Worm (Caenorhabditis elegans) whole organism, L1 larva: ENCODE results near the gene T09F5.1.

ENCODE experiments used
- C04F5.9 ChIP-seq: sonication (generic microtip); optimal IDR thresholded peaks from 2 replicates; lab custom pipeline; 2016; ENCODE audit warnings: missing genetic modification characterization, missing compliant biosample characterization
- C16A3.4 ChIP-seq: fragments of 150-350 bp; optimal IDR thresholded peaks from 2 replicates; lab custom pipeline; 2014; ENCODE audit warnings: missing biosample characterization, missing genetic modification characterization
- C34B4.2 ChIP-seq: sonication (generic microtip); optimal IDR thresholded peaks from 2 replicates; lab custom pipeline; 2017; ENCODE audit warnings: mild to moderate bottlenecking, missing genetic modification characterization, missing compliant biosample characterization
- F16B12.6 ChIP-seq: fragments of 150-350 bp; optimal IDR thresholded peaks from 2 replicates; lab custom pipeline; 2014; ENCODE audit warnings: missing biosample characterization, missing genetic modification characterization
- aha-1 ChIP-seq: fragments of 150-350 bp; optimal IDR thresholded peaks from 2 replicates; lab custom pipeline; 2014; ENCODE audit warnings: missing biosample characterization, missing genetic modification characterization
- aly-2 ChIP-seq: fragments of 150-350 bp; optimal IDR thresholded peaks from 2 replicates; lab custom pipeline; 2014; ENCODE audit warnings: missing biosample characterization, missing genetic modification characterization
- ama-1 ChIP-seq: fragments of 150-350 bp; optimal IDR thresholded peaks from 2 replicates; lab custom pipeline; 2014
- ceh-63 ChIP-seq: fragments of 200-800 bp; sonication (Bioruptor generic); optimal IDR thresholded peaks from 2 replicates; lab custom pipeline; 2018; ENCODE audit warnings: mild to moderate bottlenecking, missing genetic modification characterization, missing compliant biosample characterization
- ceh-8 ChIP-seq: fragments of 200-800 bp; sonication (Bioruptor generic); optimal IDR thresholded peaks from 2 replicates; lab custom pipeline; 2018; ENCODE audit warnings: mild to moderate bottlenecking, missing genetic modification characterization, moderate library complexity, missing compliant biosample characterization
- ceh-88 ChIP-seq: fragments of 200-800 bp; sonication (Bioruptor generic); IDR thresholded peaks from 2 replicates; pipeline ENCODE4 v1.3.6; 2022; ENCODE audit warnings: missing genetic modification characterization, missing compliant biosample characterization
- ces-1 ChIP-seq: fragments of 150-350 bp; optimal IDR thresholded peaks from 2 replicates; lab custom pipeline; 2014; ENCODE audit warnings: missing biosample characterization, missing genetic modification reagents, missing genetic modification characterization
- efl-3 ChIP-seq: fragments of 200-800 bp; sonication (Bioruptor generic); optimal IDR thresholded peaks from 2 replicates; lab custom pipeline; 2018; ENCODE audit warnings: mild to moderate bottlenecking, missing genetic modification characterization, missing compliant biosample characterization
- egl-13 ChIP-seq: sonication (generic microtip); optimal IDR thresholded peaks from 2 replicates; lab custom pipeline; 2016; ENCODE audit warnings: missing genotype, missing genetic modification reagents, missing genetic modification characterization, missing compliant biosample characterization
- egl-27 ChIP-seq, 2 experiments: fragments of 150-350 bp in 1 of 2; sonication (generic microtip); optimal IDR thresholded peaks; 3 replicates each; lab custom pipeline; 2017 to 2018; ENCODE audit warnings: missing biosample characterization in 2 of 2, missing genetic modification characterization in 2 of 2, missing genetic modification reagents in 2 of 2
- elt-2 ChIP-seq: sonication (generic microtip); optimal IDR thresholded peaks from 2 replicates; lab custom pipeline; 2016; ENCODE audit warnings: missing genetic modification characterization, mild to moderate bottlenecking, inconsistent platforms, missing compliant biosample characterization, missing genetic modification reagents
- elt-3 ChIP-seq, 6 experiments: fragments of 150-350 bp in 1 of 6; sonication (generic microtip); optimal IDR thresholded peaks; 2 replicates each; lab custom pipeline; 2017 to 2018; ENCODE audit warnings: missing biosample characterization in 6 of 6, missing genetic modification characterization in 6 of 6, inconsistent platforms in 1 of 6
- ets-5 ChIP-seq: fragments of 200-800 bp; sonication (Bioruptor generic); IDR thresholded peaks from 2 replicates; pipeline ENCODE4 v1.3.6; 2022; ENCODE audit warnings: missing genetic modification characterization, missing compliant biosample characterization
- fkh-10 ChIP-seq: sonication (generic microtip); optimal IDR thresholded peaks from 2 replicates; lab custom pipeline; 2017; ENCODE audit warnings: missing biosample characterization, missing genetic modification reagents, missing genetic modification characterization
- fkh-8 ChIP-seq: sonication (generic microtip); optimal IDR thresholded peaks from 2 replicates; lab custom pipeline; 2016; ENCODE audit warnings: mild to moderate bottlenecking, missing genetic modification characterization, missing compliant biosample characterization
- fos-1 ChIP-seq: fragments of 150-350 bp; optimal IDR thresholded peaks from 2 replicates; lab custom pipeline; 2014; ENCODE audit warnings: missing biosample characterization, missing genetic modification characterization
- hlh-17 ChIP-seq: fragments of 200-800 bp; sonication (Bioruptor generic); optimal IDR thresholded peaks from 2 replicates; lab custom pipeline; 2018; ENCODE audit warnings: missing genetic modification characterization, mild to moderate bottlenecking, missing compliant biosample characterization, moderate library complexity, borderline replicate concordance
- hpl-2 ChIP-seq: fragments of 150-350 bp; optimal IDR thresholded peaks from 2 replicates; lab custom pipeline; 2014; ENCODE audit warnings: missing biosample characterization, missing genetic modification reagents, missing genetic modification characterization
- irx-1 ChIP-seq: sonication (generic microtip); optimal IDR thresholded peaks from 2 replicates; lab custom pipeline; 2016; ENCODE audit warnings: missing genetic modification characterization, missing compliant biosample characterization
- isw-1 ChIP-seq: fragments of 200-800 bp; sonication (Bioruptor generic); IDR thresholded peaks from 2 replicates; pipeline ENCODE4 v1.3.6; 2022; ENCODE audit warnings: missing genetic modification characterization, missing compliant biosample characterization
- jun-1 ChIP-seq: fragments of 150-350 bp; optimal IDR thresholded peaks from 2 replicates; lab custom pipeline; 2014; ENCODE audit warnings: missing biosample characterization, missing genetic modification reagents, missing genetic modification characterization
- lin-13 ChIP-seq: fragments of 150-350 bp; optimal IDR thresholded peaks from 2 replicates; lab custom pipeline; 2014; ENCODE audit warnings: missing biosample characterization, missing genetic modification reagents, missing genetic modification characterization
- lin-35 ChIP-seq, 2 experiments: fragments of 150-350 bp; optimal IDR thresholded peaks; 2 replicates each; lab custom pipeline; 2014; ENCODE audit warnings: missing biosample characterization in 2 of 2, missing genetic modification characterization in 2 of 2, missing genetic modification reagents in 2 of 2
- lin-39 ChIP-seq: fragments of 150-350 bp; optimal IDR thresholded peaks from 2 replicates; lab custom pipeline; 2014; ENCODE audit warnings: missing biosample characterization, missing genetic modification reagents, missing genetic modification characterization
- lir-3 ChIP-seq: sonication (generic microtip); optimal IDR thresholded peaks from 2 replicates; lab custom pipeline; 2016; ENCODE audit warnings: mild to moderate bottlenecking, missing genetic modification characterization, moderate library complexity, missing compliant biosample characterization; ENCODE audit not compliant: poor library complexity
- lsy-2 ChIP-seq, 2 experiments: fragments of 150-350 bp; optimal IDR thresholded peaks; 2 replicates each; lab custom pipeline; 2014; ENCODE audit warnings: missing biosample characterization in 2 of 2, missing genetic modification characterization in 2 of 2
- mdl-1 ChIP-seq, 2 experiments: fragments of 150-350 bp; optimal IDR thresholded peaks; 2 replicates each; lab custom pipeline; 2014 to 2017; ENCODE audit warnings: missing biosample characterization in 2 of 2, missing genetic modification characterization in 2 of 2, inconsistent platforms in 1 of 2
- mef-2 ChIP-seq: fragments of 150-350 bp; optimal IDR thresholded peaks from 2 replicates; lab custom pipeline; 2014; ENCODE audit warnings: missing biosample characterization, missing genetic modification characterization
- nhr-47 ChIP-seq: sonication (generic microtip); optimal IDR thresholded peaks from 2 replicates; lab custom pipeline; 2016; ENCODE audit warnings: mild to moderate bottlenecking, missing genetic modification characterization, moderate library complexity, missing compliant biosample characterization
- nhr-71 ChIP-seq: sonication (generic microtip); optimal IDR thresholded peaks from 2 replicates; lab custom pipeline; 2016; ENCODE audit warnings: mild to moderate bottlenecking, missing genetic modification characterization, moderate library complexity, missing compliant biosample characterization
- nhr-77 ChIP-seq: fragments of 150-350 bp; optimal IDR thresholded peaks from 2 replicates; lab custom pipeline; 2014; ENCODE audit warnings: missing biosample characterization, missing genetic modification characterization
- nhr-84 ChIP-seq: sonication (generic microtip); optimal IDR thresholded peaks from 2 replicates; lab custom pipeline; 2017; ENCODE audit warnings: missing biosample characterization, missing genetic modification characterization
- pqm-1 ChIP-seq: sonication (generic microtip); optimal IDR thresholded peaks from 3 replicates; lab custom pipeline; 2017; ENCODE audit warnings: missing biosample characterization, missing genetic modification characterization
- rnt-1 ChIP-seq: sonication (generic microtip); optimal IDR thresholded peaks from 2 replicates; lab custom pipeline; 2016; ENCODE audit warnings: mild to moderate bottlenecking, missing genetic modification characterization, moderate library complexity, missing compliant biosample characterization
- skn-1 ChIP-seq: fragments of 150-350 bp; optimal IDR thresholded peaks from 2 replicates; lab custom pipeline; 2014; ENCODE audit warnings: missing biosample characterization, missing genetic modification characterization
- sox-4 ChIP-seq: sonication (generic microtip); optimal IDR thresholded peaks from 2 replicates; lab custom pipeline; 2016; ENCODE audit warnings: missing genetic modification characterization, missing compliant biosample characterization
- sptf-1 ChIP-seq: fragments of 150-350 bp; optimal IDR thresholded peaks from 2 replicates; lab custom pipeline; 2014; ENCODE audit warnings: missing biosample characterization, missing genetic modification characterization
- tlp-1 ChIP-seq: fragments of 150-350 bp; optimal IDR thresholded peaks from 2 replicates; lab custom pipeline; 2014; ENCODE audit warnings: missing biosample characterization, missing genetic modification characterization
- unc-130 ChIP-seq: fragments of 150-350 bp; optimal IDR thresholded peaks from 2 replicates; lab custom pipeline; 2017; ENCODE audit warnings: missing biosample characterization, missing genetic modification characterization, inconsistent platforms
- unc-62 ChIP-seq: fragments of 150-350 bp; optimal IDR thresholded peaks from 2 replicates; lab custom pipeline; 2014; ENCODE audit warnings: missing biosample characterization, missing genetic modification reagents, missing genetic modification characterization
- unc-86 ChIP-seq: sonication (generic microtip); optimal IDR thresholded peaks from 2 replicates; lab custom pipeline; 2016; ENCODE audit warnings: missing genetic modification characterization, missing compliant biosample characterization
- unc-98 ChIP-seq: fragments of 200-800 bp; sonication (Bioruptor generic); IDR thresholded peaks from 2 replicates; pipeline ENCODE4 v1.3.6; 2022; ENCODE audit warnings: missing genetic modification characterization, missing compliant biosample characterization
- xbp-1 ChIP-seq: sonication (generic microtip); optimal IDR thresholded peaks from 2 replicates; lab custom pipeline; 2016; ENCODE audit warnings: missing genetic modification characterization, missing compliant biosample characterization
- zag-1 ChIP-seq: fragments of 150-350 bp; optimal IDR thresholded peaks from 2 replicates; lab custom pipeline; 2014; ENCODE audit warnings: missing biosample characterization, missing genetic modification characterization
- ztf-4 ChIP-seq: fragments of 150-350 bp; optimal IDR thresholded peaks from 2 replicates; lab custom pipeline; 2014; ENCODE audit warnings: missing biosample characterization, missing genetic modification characterization

The T09F5.1 gene

DNA sequence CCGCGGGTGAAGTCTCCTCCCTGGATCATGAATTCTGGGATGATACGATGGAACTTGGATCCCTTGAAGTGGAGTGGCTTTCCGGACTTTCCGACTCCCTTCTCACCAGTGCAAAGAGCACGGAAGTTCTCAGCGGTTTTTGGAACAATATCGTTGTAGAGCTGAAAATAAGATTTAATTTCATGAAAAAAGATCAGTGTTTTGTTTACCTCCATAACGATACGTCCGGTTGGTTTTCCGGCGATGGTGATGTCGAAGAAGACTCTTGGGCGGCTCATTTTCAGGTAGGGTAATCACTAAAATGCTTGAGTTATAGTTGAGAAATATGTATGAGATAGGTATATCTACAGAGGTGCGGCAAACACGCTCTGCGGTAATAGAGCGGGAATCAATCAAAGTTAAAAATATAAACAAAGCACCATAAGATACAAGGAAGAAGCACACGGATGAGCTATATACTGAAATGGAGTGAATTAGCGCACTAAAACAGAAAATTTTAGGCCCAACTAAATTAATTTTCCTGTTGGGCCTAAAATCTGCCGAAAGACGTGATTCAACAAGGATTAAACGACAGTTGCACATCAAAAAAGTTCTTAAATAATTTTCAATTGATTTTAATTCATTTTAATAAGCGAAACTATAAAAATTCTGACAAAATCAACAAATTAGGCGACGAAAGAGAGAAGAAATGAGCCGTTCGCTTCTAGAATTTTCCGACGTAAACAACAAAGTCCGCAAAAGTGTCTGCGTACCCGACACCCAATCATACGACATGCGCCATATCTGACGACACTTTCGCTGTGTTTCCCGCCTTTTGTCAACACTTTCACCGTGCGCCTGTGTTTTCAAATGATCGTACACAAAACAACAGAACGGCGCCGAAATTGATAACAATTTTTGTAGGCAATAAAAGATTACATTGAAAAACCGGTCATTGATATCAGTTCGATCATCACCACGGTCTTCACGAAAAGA lies 38.5 kb downstream of the T09F5.1 start, which contains the start of the genes cyn-7 and bath-36 (continued):
- TF ChIP-seq nhr-47 (peak; percentile 90), ceh-88 (GFP tag; lab: Robert Waterston, UW) (peak; percentile 20; the same call in 1 of the 2 replicates), egl-13 (tag; lab: Kevin White, UChicago) (peak; percentile 75), lin-35 (GFP tag; optimal IDR thresholded peaks at IDR 0.05; lab: Kevin White, UChicago) (peak; percentile 83 to 84), unc-98 (GFP tag; lab: Robert Waterston, UW) (no peak), tlp-1 (tag; lab: Kevin White, UChicago) (no peak), lin-39 (tag; lab: Kevin White, UChicago) (peak; percentile 55), xbp-1 (tag; lab: Kevin White, UChicago) (peak; percentile 86), unc-86 (tag; lab: Kevin White, UChicago) (peak; percentile 63), nhr-71 (peak; percentile 92), ces-1 (GFP tag; lab: Kevin White, UChicago) (no peak), efl-3 (no peak), aly-2 (tag; lab: Kevin White, UChicago) (no peak), unc-130 (tag; lab: Kevin White, UChicago) (peak; percentile 62), ceh-8 (no peak), F16B12.6 (tag; lab: Kevin White, UChicago) (peak; percentile 92), lin-13 (GFP tag; lab: Kevin White, UChicago) (peak; percentile 7), C16A3.4 (tag; lab: Kevin White, UChicago) (peak; percentile 37), fkh-8 (tag; lab: Kevin White, UChicago) (peak; percentile 86), irx-1 (tag; lab: Kevin White, UChicago) (peak; percentile 69), zag-1 (tag; lab: Kevin White, UChicago) (no peak), jun-1 (tag; lab: Kevin White, UChicago) (peak; percentile 75), C04F5.9 (tag; lab: Kevin White, UChicago) (peak; percentile 21), mef-2 (peak; percentile 1), unc-62 (GFP tag; lab: Kevin White, UChicago) (no peak), sptf-1 (tag; lab: Kevin White, UChicago) (no peak), elt-3 (tag; optimal IDR thresholded peaks at IDR 0.05; lab: Kevin White, UChicago) (peak in 2 of 6 experiments; percentile 81 to 92), lsy-2 (tag; optimal IDR thresholded peaks at IDR 0.05; lab: Kevin White, UChicago) (peak; percentile 76 to 81), nhr-77 (no peak), skn-1 (tag; lab: Kevin White, UChicago) (peak; percentile 55), nhr-84 (tag; lab: Kevin White, UChicago) (no peak), lir-3 (tag; lab: Kevin White, UChicago) (no peak), ztf-4 (peak; percentile 30), fos-1 (tag; lab: Kevin White, UChicago) (peak; percentile 40), hpl-2 (GFP tag; lab: Kevin White, UChicago) (no peak)

DNA sequence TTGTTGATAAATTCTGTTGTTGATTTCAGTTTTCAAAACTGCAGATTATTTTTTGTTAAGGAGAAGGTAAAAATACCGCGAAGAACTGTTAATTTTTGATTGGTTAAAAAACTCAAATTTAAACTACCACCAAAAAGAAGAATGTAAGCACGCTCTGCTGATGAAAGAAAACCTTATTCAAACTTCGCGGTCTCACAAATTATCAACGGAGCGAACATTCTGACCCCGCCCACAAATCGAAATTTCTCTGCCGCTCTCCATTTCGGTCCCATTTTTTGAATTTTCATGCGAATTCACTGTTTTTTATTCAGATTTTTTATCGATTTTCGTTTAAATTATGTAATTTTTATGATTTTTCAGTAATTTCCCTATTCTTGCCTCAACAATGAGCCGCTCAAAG lies 40.7 kb downstream of the T09F5.1 start, which contains the start of gene cyn-3:
TSS of gene cyn-3 (plus strand) at position 361 of the 400 bp plus-strand sequence.
- TF ChIP-seq mdl-1 (tag; optimal IDR thresholded peaks at IDR 0.05; lab: Kevin White, UChicago) (peak in 1 of 2 experiments; percentile 85), isw-1 (GFP tag; lab: Robert Waterston, UW) (peak; percentile 91), hlh-17 (GFP tag; lab: Kevin White, UChicago) (no peak), pqm-1 (tag; lab: Kevin White, UChicago) (no peak), fkh-10 (peak; percentile 56), fos-1 (tag; lab: Kevin White, UChicago) (peak; percentile 90), lin-35 (GFP tag; optimal IDR thresholded peaks at IDR 0.05; lab: Kevin White, UChicago) (peak; percentile 100), ceh-63 (GFP tag; lab: Kevin White, UChicago) (no peak), rnt-1 (tag; lab: Kevin White, UChicago) (peak; percentile 92), sox-4 (tag; lab: Kevin White, UChicago) (peak; percentile 73), aha-1 (tag; lab: Kevin White, UChicago) (peak; percentile 56), ets-5 (GFP tag; lab: Robert Waterston, UW) (no peak), xbp-1 (tag; lab: Kevin White, UChicago) (peak; percentile 92), C34B4.2 (tag; lab: Kevin White, UChicago) (no peak), ama-1 (peak; percentile 66), zag-1 (tag; lab: Kevin White, UChicago) (no peak), unc-62 (GFP tag; lab: Kevin White, UChicago) (no peak), nhr-84 (tag; lab: Kevin White, UChicago) (no peak), C04F5.9 (tag; lab: Kevin White, UChicago) (no peak), ceh-8 (peak; percentile 10), egl-27 (tag; optimal IDR thresholded peaks at IDR 0.05; lab: Kevin White, UChicago) (no peak), lin-13 (GFP tag; lab: Kevin White, UChicago) (peak; percentile 89), elt-2 (peak; percentile 37), ces-1 (GFP tag; lab: Kevin White, UChicago) (no peak), aly-2 (tag; lab: Kevin White, UChicago) (peak; percentile 83)
